Worm (Caenorhabditis elegans): ENCODE measurements around the gene ZK180.8.

The ZK180.8 gene

DNA sequence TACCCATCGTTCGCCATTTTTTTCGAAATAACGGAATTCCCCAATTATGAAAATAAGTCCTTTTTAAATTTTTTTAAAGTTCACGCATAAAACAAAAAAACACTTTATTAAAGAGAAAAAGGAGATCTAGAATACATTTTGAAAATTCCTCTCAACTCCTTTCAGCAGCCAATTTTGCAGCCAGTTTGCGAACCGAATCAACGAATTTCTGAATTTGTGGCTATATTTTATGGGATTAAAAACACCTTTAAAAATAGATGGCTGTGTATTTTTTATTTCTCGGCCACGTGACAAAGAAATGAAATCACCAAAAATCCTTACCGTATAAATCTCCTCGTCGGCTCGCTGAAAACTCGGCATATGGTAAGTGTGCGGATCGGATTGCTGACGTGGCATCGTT, 31.5 kb downstream of the ZK180.8 start, which contains the start of gene M01H9.10:
M01H9.10 (minus strand) TSS at position 101 of the 400 bp plus-strand sequence.
- TF ChIP-seq W03F9.2 (tag; optimal IDR thresholded peaks at IDR 0.05) (no peak), dao-5 (tag; optimal IDR thresholded peaks at IDR 0.05) (no peak), him-1 (tag; optimal IDR thresholded peaks at IDR 0.05) (no peak)

ce11 chrIV:4478612-4479011, 32.9 kb downstream of the ZK180.8 start:
- TF ChIP-seq dao-5 (tag; optimal IDR thresholded peaks at IDR 0.05), result no peak
- TF ChIP-seq him-1 (tag; optimal IDR thresholded peaks at IDR 0.05), result no peak
- TF ChIP-seq W03F9.2 (tag; optimal IDR thresholded peaks at IDR 0.05), result no peak

DNA sequence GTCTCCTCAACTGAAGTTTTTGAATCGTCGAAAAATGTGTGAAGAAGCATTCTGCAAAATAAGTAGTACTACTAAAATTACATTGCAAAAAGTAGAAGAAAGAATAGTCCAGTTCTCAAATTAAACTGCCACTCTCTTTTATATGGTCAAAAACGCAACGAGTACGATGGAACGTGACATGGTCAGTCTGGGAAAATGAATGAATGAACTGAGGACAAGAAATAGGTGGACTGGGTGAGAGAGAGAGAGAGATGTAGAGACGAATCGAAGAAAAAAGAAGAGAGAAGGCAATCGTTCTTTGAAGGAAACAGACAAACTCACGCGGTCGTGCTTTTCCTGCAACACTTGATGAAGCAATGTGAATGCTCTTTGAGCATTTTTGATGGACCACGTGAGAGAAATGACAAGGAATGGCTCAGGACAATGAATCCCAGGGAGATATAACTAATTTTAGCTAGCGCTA, 34.5 kb downstream of the ZK180.8 start, which contains the start of gene M01H9.3:
M01H9.3 (minus strand) TSS at position 51 of the 463 bp plus-strand sequence.
- TF ChIP-seq dao-5 (tag; optimal IDR thresholded peaks at IDR 0.05) (no peak), him-1 (tag; optimal IDR thresholded peaks at IDR 0.05) (no peak), W03F9.2 (tag; optimal IDR thresholded peaks at IDR 0.05) (no peak)

- TF ChIP-seq W03F9.2 (tag; optimal IDR thresholded peaks at IDR 0.05), result no peak
- no peak for TF ChIP-seq him-1 (tag; optimal IDR thresholded peaks at IDR 0.05)
- TF ChIP-seq dao-5 (tag; optimal IDR thresholded peaks at IDR 0.05), result no peak
Observed at ce11 chrIV:4475362-4476086, 36.0 kb downstream of the ZK180.8 start.

- TF ChIP-seq dao-5 (tag; optimal IDR thresholded peaks at IDR 0.05) (no peak), him-1 (tag; optimal IDR thresholded peaks at IDR 0.05) (no peak), W03F9.2 (tag; optimal IDR thresholded peaks at IDR 0.05) (no peak)
Observed at ce11 chrIV:4473767-4474166, 37.8 kb downstream of the ZK180.8 start.

DNA sequence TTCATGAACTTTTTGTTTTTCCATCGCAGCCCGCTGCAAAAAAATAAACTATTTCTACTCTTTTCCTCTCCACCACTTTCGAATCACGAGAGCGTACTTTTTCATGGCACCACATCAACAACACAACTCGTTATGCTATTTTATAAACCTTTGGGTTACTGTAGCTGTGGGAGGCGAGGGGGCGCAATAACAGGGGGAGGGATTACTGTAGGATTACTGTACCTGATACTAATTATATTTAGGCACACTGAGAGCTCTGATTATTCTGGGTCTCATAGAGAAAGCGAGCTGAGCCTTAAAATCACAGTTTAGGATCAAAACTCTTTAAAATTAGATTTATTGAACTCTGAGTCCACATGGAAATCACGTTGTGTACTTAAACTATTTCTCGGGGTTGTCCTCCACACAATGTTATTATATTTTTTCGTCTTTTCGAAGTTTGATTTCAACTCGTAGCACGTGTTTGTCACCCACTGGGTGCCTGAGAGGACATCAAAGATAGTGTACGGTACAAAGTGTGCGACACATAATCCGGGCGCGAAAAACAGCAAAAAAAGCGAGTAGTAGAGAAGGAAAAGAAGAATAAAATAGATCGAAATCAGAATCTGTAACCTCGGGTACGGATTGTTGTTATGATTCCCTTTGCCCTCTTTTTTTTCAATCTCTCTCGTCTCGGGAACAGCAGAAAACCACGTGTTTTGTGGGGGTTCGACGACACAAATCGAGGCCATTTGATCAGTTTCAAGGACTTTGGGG, 38.9 kb downstream of the ZK180.8 start:
- TF ChIP-seq dao-5 (tag; optimal IDR thresholded peaks at IDR 0.05), result no peak
- TF ChIP-seq W03F9.2 (tag; optimal IDR thresholded peaks at IDR 0.05), result no peak
- TF ChIP-seq him-1 (tag; optimal IDR thresholded peaks at IDR 0.05), result no peak

- no peak for TF ChIP-seq him-1 (tag; optimal IDR thresholded peaks at IDR 0.05)
- no peak for TF ChIP-seq dao-5 (tag; optimal IDR thresholded peaks at IDR 0.05)
- TF ChIP-seq W03F9.2 (tag; optimal IDR thresholded peaks at IDR 0.05), result peak; percentile 4
Observed at ce11 chrIV:4470885-4471772, 40.4 kb downstream of the ZK180.8 start.

DNA sequence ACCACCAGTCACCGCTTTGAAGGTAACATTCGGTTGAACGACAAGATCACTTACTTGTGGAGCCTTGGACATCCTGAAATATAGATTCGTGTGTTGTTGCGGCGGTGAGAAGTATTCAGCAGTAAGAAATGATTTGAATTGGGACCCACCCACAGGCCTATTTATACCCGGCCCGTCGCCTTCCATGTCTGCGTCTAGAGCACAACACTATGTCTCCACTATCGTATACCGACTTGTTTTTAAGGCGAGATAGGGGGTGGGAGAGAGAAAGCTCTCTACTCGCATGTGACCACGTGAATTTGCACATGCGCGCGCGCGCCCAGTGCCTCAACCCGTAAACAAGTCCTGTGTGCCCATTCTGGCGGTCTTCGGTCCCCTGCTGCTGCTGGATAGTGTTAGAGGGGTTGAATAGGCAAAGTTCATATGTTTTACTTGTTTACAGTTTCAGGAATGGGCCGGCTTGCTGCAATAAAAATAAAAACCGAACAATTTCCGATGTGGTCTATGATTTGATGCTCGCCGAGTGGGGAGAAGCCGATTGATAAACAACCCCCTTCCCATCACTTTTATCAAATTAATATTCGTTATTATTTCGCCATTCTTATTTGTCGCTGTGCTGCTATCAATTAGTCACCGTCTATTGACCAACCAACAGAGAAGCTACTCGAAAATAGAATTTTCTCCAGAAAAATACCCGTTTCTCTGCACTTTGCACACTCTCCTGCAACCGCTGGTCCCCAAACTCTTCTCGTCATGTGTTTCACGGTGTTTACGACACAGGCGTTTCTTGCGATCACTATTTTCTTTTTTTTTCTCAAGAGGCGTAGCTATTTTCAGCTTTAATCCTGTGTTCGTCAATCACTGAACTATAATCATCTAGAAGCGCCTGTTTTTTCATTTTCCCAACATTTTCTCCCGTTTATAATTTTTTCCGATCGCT, 41.5 kb downstream of the ZK180.8 start:
- TF ChIP-seq him-1 (tag; optimal IDR thresholded peaks at IDR 0.05), result peak; percentile 3
- TF ChIP-seq W03F9.2 (tag; optimal IDR thresholded peaks at IDR 0.05), result peak; percentile 27
- peak; percentile 25 for TF ChIP-seq dao-5 (tag; optimal IDR thresholded peaks at IDR 0.05)

ce11 chrIV:4469055-4469454, 42.5 kb downstream of the ZK180.8 start:
- no peak for TF ChIP-seq dao-5 (tag; optimal IDR thresholded peaks at IDR 0.05)
- no peak for TF ChIP-seq W03F9.2 (tag; optimal IDR thresholded peaks at IDR 0.05)
- no peak for TF ChIP-seq him-1 (tag; optimal IDR thresholded peaks at IDR 0.05)

DNA sequence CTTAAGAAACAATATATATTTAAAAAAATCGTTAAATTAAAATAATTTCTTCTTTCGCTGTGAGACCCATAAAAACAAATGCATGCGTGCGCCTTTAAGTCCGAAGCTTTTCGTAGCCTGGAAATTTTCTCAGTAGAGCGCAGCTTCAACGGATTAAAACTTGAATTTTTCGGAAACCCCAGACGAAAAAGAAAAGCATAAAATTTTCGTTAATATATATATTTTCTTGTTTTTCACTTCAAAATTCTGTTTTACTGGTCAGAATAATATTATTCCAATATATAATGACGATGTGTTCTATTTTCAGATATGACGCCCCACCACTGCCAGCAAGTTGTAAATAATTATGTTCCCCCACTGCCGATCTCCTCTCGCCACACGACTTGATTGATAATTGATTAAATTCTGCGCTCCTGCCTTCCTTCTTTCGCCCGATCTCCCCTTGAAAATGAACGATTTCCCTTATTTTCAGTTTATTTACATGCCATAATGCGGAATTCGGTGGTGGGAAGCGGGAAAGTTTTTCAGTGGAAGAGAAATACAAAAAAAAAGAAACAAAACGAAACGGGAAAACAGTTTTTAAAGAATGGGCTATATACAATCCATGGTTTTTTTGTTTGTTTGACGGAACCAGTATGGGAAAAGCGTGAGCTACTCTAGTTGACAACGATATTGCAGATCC, 43.3 kb downstream of the ZK180.8 start:
- TF ChIP-seq him-1 (tag; optimal IDR thresholded peaks at IDR 0.05) (peak; percentile 18), W03F9.2 (tag; optimal IDR thresholded peaks at IDR 0.05) (peak; percentile 17), dao-5 (tag; optimal IDR thresholded peaks at IDR 0.05) (no peak)

DNA sequence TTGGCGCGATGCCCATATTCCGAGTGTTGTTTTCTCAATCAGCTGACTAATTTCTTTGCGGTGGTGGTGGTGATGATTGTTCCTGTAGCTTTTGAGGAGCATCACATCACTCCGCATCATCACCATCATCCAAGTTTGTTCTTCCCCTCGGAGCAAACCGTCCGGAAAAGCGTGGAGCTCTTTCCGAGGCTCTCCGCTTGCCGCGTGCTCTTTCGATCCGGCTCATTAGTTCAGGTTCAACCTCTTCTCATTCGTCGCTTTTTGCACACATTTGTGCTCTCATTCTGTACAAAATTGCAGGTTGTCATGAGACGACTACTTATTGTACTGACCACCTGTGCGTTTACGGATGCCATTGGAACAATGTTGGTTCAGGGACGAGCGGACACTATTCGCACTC, 46.3 kb downstream of the ZK180.8 start, which contains the start of gene M01H9.5:
M01H9.5 (plus strand) TSS at position 301 of the 400 bp plus-strand sequence.
- no peak for TF ChIP-seq him-1 (tag; optimal IDR thresholded peaks at IDR 0.05)
- TF ChIP-seq dao-5 (tag; optimal IDR thresholded peaks at IDR 0.05), result no peak
- TF ChIP-seq W03F9.2 (tag; optimal IDR thresholded peaks at IDR 0.05), result no peak

DNA sequence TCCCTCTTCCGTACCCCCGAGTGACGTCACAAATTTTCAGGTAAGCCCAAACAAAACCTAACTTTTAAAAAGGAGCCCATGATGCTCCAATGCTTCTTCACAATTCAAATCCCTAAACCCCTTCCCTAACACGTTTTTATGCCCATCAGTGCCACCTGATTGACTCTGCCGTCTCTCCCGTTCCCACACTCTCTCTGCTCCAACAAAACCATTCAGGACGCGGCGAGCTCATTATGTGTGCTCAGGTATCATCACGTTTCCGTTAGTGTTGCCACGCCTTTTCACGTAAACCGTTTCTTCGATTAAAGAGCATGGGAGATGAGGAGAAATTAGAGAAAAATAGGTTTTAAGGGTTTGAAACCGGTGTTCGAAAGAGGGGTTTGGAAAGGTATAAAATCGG, 48.4 kb downstream of the ZK180.8 start, which contains the start of gene M01H9.2:
M01H9.2 (minus strand) TSS at position 101 of the 400 bp plus-strand sequence.
- TF ChIP-seq him-1 (tag; optimal IDR thresholded peaks at IDR 0.05), result no peak
- TF ChIP-seq dao-5 (tag; optimal IDR thresholded peaks at IDR 0.05), result no peak
- TF ChIP-seq W03F9.2 (tag; optimal IDR thresholded peaks at IDR 0.05), result no peak

Measured in whole organism, L4/young adult.